Worm (Caenorhabditis elegans) whole organism, young adult: ENCODE data around the gene ptr-24.

Experiments
- C17E4.6 ChIP-seq: fragments of 200-800 bp; sonication (Bioruptor generic); IDR thresholded peaks from 2 replicates; pipeline ENCODE4 v1.3.6; 2022; ENCODE audit warnings: missing genetic modification reagents, missing genetic modification characterization, missing compliant biosample characterization
- F37B4.10 ChIP-seq: fragments of 200-800 bp; sonication (Bioruptor generic); IDR thresholded peaks from 2 replicates; pipeline ENCODE4 v1.3.6; 2022; ENCODE audit warnings: missing genetic modification characterization, missing compliant biosample characterization
- F55B11.4 ChIP-seq: sonication (generic microtip); optimal IDR thresholded peaks from 2 replicates; lab custom pipeline; 2016; ENCODE audit warnings: missing compliant biosample characterization, missing genetic modification characterization, borderline replicate concordance; ENCODE audit not compliant: insufficient read depth
- T07F8.4 ChIP-seq: sonication (generic microtip); optimal IDR thresholded peaks from 2 replicates; lab custom pipeline; 2016; ENCODE audit warnings: mild to moderate bottlenecking, missing genetic modification characterization, moderate library complexity, missing compliant biosample characterization
- T26A5.8 ChIP-seq: sonication (generic microtip); optimal IDR thresholded peaks from 2 replicates; lab custom pipeline; 2016; ENCODE audit warnings: missing genetic modification characterization, missing compliant biosample characterization
- Y56A3A.18 ChIP-seq: fragments of 200-800 bp; sonication (Bioruptor generic); IDR thresholded peaks from 2 replicates; pipeline ENCODE4 v1.3.6; 2022; ENCODE audit warnings: missing genetic modification reagents, missing genetic modification characterization, missing compliant biosample characterization
- Y79H2A.3 ChIP-seq: fragments of 200-800 bp; sonication (Bioruptor generic); conservative IDR thresholded peaks from 2 replicates; pipeline ENCODE4 v1.3.6; 2022; ENCODE audit warnings: missing genetic modification reagents, missing genetic modification characterization, missing compliant biosample characterization
- aptf-2 ChIP-seq: fragments of 200-800 bp; sonication (Bioruptor generic); conservative IDR thresholded peaks from 2 replicates; pipeline ENCODE4 v1.3.6; 2022; ENCODE audit warnings: missing genetic modification reagents, missing genetic modification characterization, missing compliant biosample characterization
- atf-7 ChIP-seq: sonication (generic microtip); optimal IDR thresholded peaks from 2 replicates; lab custom pipeline; 2017; ENCODE audit warnings: mild to moderate bottlenecking, missing genetic modification characterization, missing compliant biosample characterization
- athp-1 ChIP-seq: sonication (generic microtip); optimal IDR thresholded peaks from 2 replicates; lab custom pipeline; 2017; ENCODE audit warnings: mild to moderate bottlenecking, missing genetic modification characterization, missing compliant biosample characterization
- bed-1 ChIP-seq: fragments of 200-800 bp; sonication (Bioruptor generic); IDR thresholded peaks from 2 replicates; pipeline ENCODE4 v1.3.6; 2022; ENCODE audit warnings: missing genetic modification reagents, missing genetic modification characterization, missing compliant biosample characterization
- cebp-1 ChIP-seq, 2 experiments: fragments of 200-800 bp in 1 of 2; sonication (Bioruptor generic) in 1 of 2; sonication (generic microtip) in 1 of 2; IDR thresholded peaks in 1 of 2; optimal IDR thresholded peaks in 1 of 2; 2 replicates each; pipeline versions ENCODE4 v1.3.6 to Lab custom; 2017 to 2022; ENCODE audit warnings: missing compliant biosample characterization in 2 of 2, missing genetic modification characterization in 2 of 2, mild to moderate bottlenecking in 1 of 2, missing genetic modification reagents in 1 of 2, moderate library complexity in 1 of 2
- ceh-27 ChIP-seq: fragments of 200-800 bp; sonication (Bioruptor generic); optimal IDR thresholded peaks from 2 replicates; lab custom pipeline; 2018; ENCODE audit warnings: mild to moderate bottlenecking, missing genetic modification characterization, moderate library complexity, missing compliant biosample characterization
- dox-1 ChIP-seq: fragments of 200-800 bp; sonication (Bioruptor generic); IDR thresholded peaks from 2 replicates; pipeline ENCODE4 v1.3.6; 2022; ENCODE audit warnings: missing genetic modification reagents, missing genetic modification characterization, missing compliant biosample characterization
- efl-1 ChIP-seq: fragments of 150-350 bp; optimal IDR thresholded peaks from 2 replicates; lab custom pipeline; 2014; ENCODE audit warnings: missing biosample characterization, missing genetic modification reagents, missing genetic modification characterization
- ekl-4 ChIP-seq: fragments of 200-800 bp; sonication (Bioruptor generic); IDR thresholded peaks from 2 replicates; pipeline ENCODE4 v1.3.6; 2022; ENCODE audit warnings: missing genetic modification reagents, missing genetic modification characterization, missing compliant biosample characterization
- ets-4 ChIP-seq: fragments of 200-800 bp; sonication (Bioruptor generic); optimal IDR thresholded peaks from 2 replicates; lab custom pipeline; 2018; ENCODE audit warnings: mild to moderate bottlenecking, missing genetic modification characterization, missing compliant biosample characterization
- him-1 ChIP-seq: sonication (generic microtip); optimal IDR thresholded peaks from 2 replicates; lab custom pipeline; 2016; ENCODE audit warnings: missing genotype, missing genetic modification reagents, missing genetic modification characterization, missing compliant biosample characterization
- let-526 ChIP-seq: fragments of 200-800 bp; sonication (Bioruptor generic); IDR thresholded peaks from 2 replicates; pipeline ENCODE4 v1.3.6; 2022; ENCODE audit warnings: missing genetic modification reagents, missing genetic modification characterization, missing compliant biosample characterization
- let-607 ChIP-seq, 2 experiments: fragments of 200-800 bp in 1 of 2; sonication (Bioruptor generic) in 1 of 2; sonication (generic microtip) in 1 of 2; optimal IDR thresholded peaks; 2 replicates each; lab custom pipeline; 2016 to 2018; ENCODE audit warnings: mild to moderate bottlenecking in 2 of 2, missing compliant biosample characterization in 2 of 2, missing genetic modification characterization in 2 of 2, moderate library complexity in 2 of 2, missing genotype in 1 of 2
- lin-35 ChIP-seq, 3 experiments: fragments of 150-350 bp in 2 of 3; sonication (generic microtip) in 1 of 3; optimal IDR thresholded peaks; 2 replicates each; lab custom pipeline; 2014 to 2018; ENCODE audit warnings: missing biosample characterization in 3 of 3, missing genetic modification characterization in 3 of 3, missing genetic modification reagents in 3 of 3
- lin-40 ChIP-seq: sonication (generic microtip); optimal IDR thresholded peaks from 2 replicates; lab custom pipeline; 2016; ENCODE audit warnings: missing genetic modification characterization, mild to moderate bottlenecking, missing compliant biosample characterization, missing genotype, missing genetic modification reagents
- madf-6 ChIP-seq: fragments of 200-800 bp; sonication (Bioruptor generic); IDR thresholded peaks from 2 replicates; pipeline ENCODE4 v1.3.6; 2022; ENCODE audit warnings: missing genetic modification reagents, missing genetic modification characterization, missing compliant biosample characterization
- mxl-1 ChIP-seq: sonication (generic microtip); optimal IDR thresholded peaks from 2 replicates; lab custom pipeline; 2016; ENCODE audit warnings: missing genetic modification characterization, missing compliant biosample characterization
- nfya-1 ChIP-seq: sonication (generic microtip); optimal IDR thresholded peaks from 2 replicates; lab custom pipeline; 2017; ENCODE audit warnings: antibody characterized with exemption, missing compliant biosample characterization, missing genetic modification characterization, borderline replicate concordance; ENCODE audit not compliant: insufficient read depth
- nfyb-1 ChIP-seq: fragments of 200-800 bp; sonication (Bioruptor generic); IDR thresholded peaks from 2 replicates; pipeline ENCODE4 v1.3.6; 2022; ENCODE audit warnings: missing genetic modification reagents, missing genetic modification characterization, missing compliant biosample characterization
- nhr-27 ChIP-seq: fragments of 200-800 bp; sonication (Bioruptor generic); optimal IDR thresholded peaks from 2 replicates; lab custom pipeline; 2018; ENCODE audit warnings: mild to moderate bottlenecking, missing genetic modification characterization, moderate library complexity, missing compliant biosample characterization
- nhr-80 ChIP-seq: sonication (generic microtip); optimal IDR thresholded peaks from 2 replicates; lab custom pipeline; 2016; ENCODE audit warnings: missing genetic modification characterization, missing compliant biosample characterization
- nhr-90 ChIP-seq: sonication (generic microtip); optimal IDR thresholded peaks from 2 replicates; lab custom pipeline; 2016; ENCODE audit warnings: missing genotype, mild to moderate bottlenecking, missing genetic modification characterization, missing compliant biosample characterization
- pbrm-1 ChIP-seq: fragments of 200-800 bp; sonication (Bioruptor generic); IDR thresholded peaks from 2 replicates; pipeline ENCODE4 v1.3.6; 2022; ENCODE audit warnings: missing genetic modification reagents, missing genetic modification characterization, missing compliant biosample characterization
- rpc-1 ChIP-seq, 2 experiments: fragments of 150-350 bp in 1 of 2; sonication (generic microtip) in 1 of 2; optimal IDR thresholded peaks; 2 replicates each; lab custom pipeline; 2014 to 2018; ENCODE audit warnings: missing biosample characterization in 1 of 2, missing genetic modification characterization in 1 of 2, missing genetic modification reagents in 1 of 2, missing genotype in 1 of 2
- snpc-1.3 ChIP-seq: sonication (generic microtip); optimal IDR thresholded peaks from 2 replicates; lab custom pipeline; 2017; ENCODE audit warnings: missing genetic modification characterization, mild to moderate bottlenecking, missing compliant biosample characterization, antibody characterized with exemption, moderate library complexity, missing genotype, missing genetic modification reagents; ENCODE audit not compliant: insufficient read depth
- sptf-2 ChIP-seq: fragments of 200-800 bp; sonication (Bioruptor generic); optimal IDR thresholded peaks from 2 replicates; lab custom pipeline; 2018; ENCODE audit warnings: mild to moderate bottlenecking, missing genetic modification characterization, missing compliant biosample characterization
- zfh-2 ChIP-seq: fragments of 200-800 bp; sonication (Bioruptor generic); conservative IDR thresholded peaks from 2 replicates; pipeline ENCODE4 v1.3.6; 2022; ENCODE audit warnings: missing genetic modification reagents, missing genetic modification characterization, missing compliant biosample characterization
- zim-3 ChIP-seq: sonication (generic microtip); optimal IDR thresholded peaks from 2 replicates; lab custom pipeline; 2017; ENCODE audit warnings: mild to moderate bottlenecking, missing genetic modification characterization, moderate library complexity, missing compliant biosample characterization
- ztf-22 ChIP-seq: fragments of 200-800 bp; sonication (Bioruptor generic); optimal IDR thresholded peaks from 2 replicates; lab custom pipeline; 2018; ENCODE audit warnings: mild to moderate bottlenecking, missing genetic modification characterization, moderate library complexity, missing compliant biosample characterization
- ztf-28 ChIP-seq: fragments of 200-800 bp; sonication (Bioruptor generic); IDR thresholded peaks from 2 replicates; pipeline ENCODE4 v1.3.6; 2022; ENCODE audit warnings: missing genetic modification reagents, missing genetic modification characterization, missing compliant biosample characterization

ptr-24 gene

ce11 chrX:13337000-13337399 lies 828 bp upstream of the ptr-24 start:
- TF ChIP-seq pbrm-1 (GFP tag; lab: Robert Waterston, UW) (0 out of 2 replicates have a peak, but pooled peaks have one; percentile 19), nfya-1 (tag; lab: Kevin White, UChicago) (no peak), ekl-4 (GFP tag; lab: Robert Waterston, UW) (no peak), ztf-28 (GFP tag; lab: Robert Waterston, UW) (no peak), nhr-27 (tag; lab: Kevin White, UChicago) (no peak), T07F8.4 (tag; lab: Kevin White, UChicago) (no peak), bed-1 (GFP tag; lab: Robert Waterston, UW) (no peak)

ce11 chrX:13339029-13339626 lies 1.3 kb downstream of the ptr-24 start:
- peak; percentile 15 for TF ChIP-seq atf-7 (tag; lab: Kevin White, UChicago)
- peak; percentile 97 for TF ChIP-seq nhr-80 (tag; lab: Kevin White, UChicago)
- TF ChIP-seq Y56A3A.18 (GFP tag; lab: Robert Waterston, UW), result no peak
- TF ChIP-seq dox-1 (GFP tag; lab: Robert Waterston, UW), result peak; percentile 55
- TF ChIP-seq snpc-1.3 (tag; lab: Kevin White, UChicago), result no peak
- no peak for TF ChIP-seq C17E4.6 (GFP tag; lab: Robert Waterston, UW)
- TF ChIP-seq cebp-1 (GFP tag; IDR thresholded peaks at IDR 0.05; lab: Robert Waterston, UW), result no peak
- TF ChIP-seq cebp-1 (tag; optimal IDR thresholded peaks at IDR 0.05; lab: Kevin White, UChicago), result peak; percentile 4
- no peak for TF ChIP-seq let-526 (GFP tag; lab: Robert Waterston, UW)
- peak; percentile 56 for TF ChIP-seq ztf-22 (GFP tag; lab: Kevin White, UChicago)
- no peak for TF ChIP-seq rpc-1 (optimal IDR thresholded peaks at IDR 0.05; lab: Kevin White, UChicago)
- TF ChIP-seq rpc-1 (tag; optimal IDR thresholded peaks at IDR 0.05; lab: Kevin White, UChicago), result no peak
- no peak for TF ChIP-seq mxl-1 (tag; lab: Kevin White, UChicago)
- TF ChIP-seq aptf-2 (GFP tag; lab: Robert Waterston, UW), result no peak
- no peak for TF ChIP-seq F55B11.4
- no peak for TF ChIP-seq madf-6 (GFP tag; lab: Robert Waterston, UW)
- peak in 1 of 2 experiments; percentile 53 for TF ChIP-seq let-607 (tag; optimal IDR thresholded peaks at IDR 0.05; lab: Kevin White, UChicago)
- TF ChIP-seq nhr-90 (tag; lab: Kevin White, UChicago), result no peak
- TF ChIP-seq him-1 (tag; lab: Kevin White, UChicago), result no peak
- TF ChIP-seq efl-1, result no peak
- TF ChIP-seq nfyb-1 (GFP tag; lab: Robert Waterston, UW), result 0 out of 2 replicates have a peak, but pooled peaks have one; percentile 26
- TF ChIP-seq ets-4, result peak; percentile 52

ce11 chrX:13340970-13341369 lies 3.1 kb downstream of the ptr-24 start:
- no peak for TF ChIP-seq zfh-2 (GFP tag; lab: Robert Waterston, UW)
- no peak for TF ChIP-seq Y79H2A.3 (GFP tag; lab: Robert Waterston, UW)
- no peak for TF ChIP-seq F55B11.4
- TF ChIP-seq F37B4.10 (GFP tag; lab: Robert Waterston, UW), result no peak
- TF ChIP-seq lin-40 (tag; lab: Kevin White, UChicago), result no peak
- no peak for TF ChIP-seq atf-7 (tag; lab: Kevin White, UChicago)
- no peak for TF ChIP-seq athp-1
- TF ChIP-seq lin-35 (GFP tag; optimal IDR thresholded peaks at IDR 0.05; lab: Kevin White, UChicago), result no peak
- no peak for TF ChIP-seq zim-3
- TF ChIP-seq ceh-27 (GFP tag; lab: Kevin White, UChicago), result no peak
- TF ChIP-seq sptf-2 (GFP tag; lab: Kevin White, UChicago), result no peak
- TF ChIP-seq let-607 (tag; optimal IDR thresholded peaks at IDR 0.05; lab: Kevin White, UChicago), result no peak
- no peak for TF ChIP-seq T26A5.8 (tag; lab: Kevin White, UChicago)
